Worm (Caenorhabditis elegans): ENCODE data around the gene srt-67.
A peak's percentile ranks its signal among the peaks of the same experiment; 100 is the strongest.

Gene srt-67

DNA sequence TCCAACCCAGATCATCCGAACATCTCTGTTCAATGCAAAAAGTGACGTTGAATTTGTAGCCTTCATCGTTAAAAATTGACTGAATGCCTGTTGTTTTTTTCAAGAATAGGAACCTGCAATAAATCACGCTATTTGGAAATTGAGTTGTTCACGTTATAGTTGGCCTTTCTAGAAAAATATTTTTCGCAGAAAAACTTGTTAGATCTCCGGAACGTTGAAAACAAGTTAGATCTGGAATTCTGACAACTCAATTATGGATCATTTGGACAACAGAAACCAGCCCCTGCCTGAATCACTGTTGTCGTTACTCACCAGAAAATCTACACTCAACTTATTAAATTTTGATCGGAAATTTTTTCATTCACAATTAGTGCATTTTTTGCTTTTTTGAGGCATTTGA, at the start of gene srt-67:
Gene srt-67, minus strand, starts transcription at position 101 of the 400 bp plus-strand sequence.
- TF ChIP-seq hpl-2 (GFP tag; optimal IDR thresholded peaks at IDR 0.05) (no peak), grh-1 (GFP tag; IDR thresholded peaks at IDR 0.05) (no peak), nhr-77 (tag; optimal IDR thresholded peaks at IDR 0.05) (no peak)

DNA sequence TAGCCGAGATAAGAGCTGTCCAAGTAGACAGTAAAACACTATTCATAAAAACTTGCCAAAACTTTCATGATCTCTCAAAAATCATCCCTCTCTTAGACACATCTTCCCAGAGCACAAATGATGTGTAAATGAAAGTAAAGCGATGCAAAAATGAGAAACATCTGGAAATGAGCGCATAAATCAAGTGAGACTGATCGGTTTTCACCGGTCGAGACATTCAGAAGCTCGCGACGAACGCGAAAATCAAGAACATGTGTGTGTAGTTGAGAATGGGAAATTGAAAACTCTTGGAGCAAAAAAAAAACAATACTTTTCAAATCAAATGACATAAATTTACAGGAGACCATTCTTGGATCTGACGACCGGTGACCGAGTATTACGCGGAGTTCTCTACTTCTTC, 47.1 kb upstream of the srt-67 start:
- peak; percentile 93 for TF ChIP-seq fkh-4 (tag; optimal IDR thresholded peaks at IDR 0.05; ENCODE audit: borderline replicate concordance)
- TF ChIP-seq mab-9 (GFP tag; IDR thresholded peaks at IDR 0.05): no peak
- peak; percentile 97 for TF ChIP-seq dsc-1 (tag; optimal IDR thresholded peaks at IDR 0.05)
- no peak for TF ChIP-seq lin-35 (GFP tag; optimal IDR thresholded peaks at IDR 0.05)

DNA sequence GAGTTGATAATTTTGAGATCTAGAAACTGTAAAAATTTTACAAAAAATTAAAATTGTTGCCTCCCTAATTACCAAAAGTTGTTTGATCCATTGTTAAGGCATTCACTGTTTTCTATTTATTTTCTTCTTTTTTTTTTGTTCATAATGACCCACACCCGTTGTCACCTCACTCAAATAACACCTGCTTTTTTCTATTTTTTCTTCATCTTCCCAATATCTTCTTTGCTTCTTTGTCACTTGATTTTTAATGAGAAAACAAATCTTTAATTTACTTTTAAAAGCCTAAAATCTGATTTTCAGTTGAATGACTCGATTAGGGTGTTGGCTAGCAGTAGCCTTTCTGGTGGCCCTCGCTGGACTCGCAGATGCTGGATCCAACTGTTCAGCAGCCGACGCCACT, 46.1 kb upstream of the srt-67 start, which contains the start of gene ncx-2:
Gene ncx-2, plus strand, starts transcription at position 301 of the 400 bp plus-strand sequence.
- no peak for TF ChIP-seq elt-3 (tag; optimal IDR thresholded peaks at IDR 0.05)
- no peak for TF ChIP-seq ets-5 (GFP tag; IDR thresholded peaks at IDR 0.05)
- TF ChIP-seq zip-4 (GFP tag; optimal IDR thresholded peaks at IDR 0.05): no peak
- no peak for TF ChIP-seq aly-2 (tag; optimal IDR thresholded peaks at IDR 0.05)
- no peak for TF ChIP-seq lin-13 (GFP tag; optimal IDR thresholded peaks at IDR 0.05)
- TF ChIP-seq nhr-71 (tag; optimal IDR thresholded peaks at IDR 0.05): no peak
- no peak for TF ChIP-seq nhr-76 (tag; optimal IDR thresholded peaks at IDR 0.05)
- no peak for TF ChIP-seq swsn-7 (tag; optimal IDR thresholded peaks at IDR 0.05)
- TF ChIP-seq Y116A8C.19 (tag; optimal IDR thresholded peaks at IDR 0.05; ENCODE audit: borderline replicate concordance): no peak
- TF ChIP-seq egl-27 (tag; optimal IDR thresholded peaks at IDR 0.05): no peak
- TF ChIP-seq unc-98 (GFP tag; IDR thresholded peaks at IDR 0.05): no peak
- TF ChIP-seq unc-130 (tag; optimal IDR thresholded peaks at IDR 0.05): no peak
- no peak for TF ChIP-seq pax-3 (tag; optimal IDR thresholded peaks at IDR 0.05)
- TF ChIP-seq lin-35 (GFP tag; optimal IDR thresholded peaks at IDR 0.05): no peak
- TF ChIP-seq lir-3 (tag; optimal IDR thresholded peaks at IDR 0.05; ENCODE audit: poor library complexity): no peak

DNA sequence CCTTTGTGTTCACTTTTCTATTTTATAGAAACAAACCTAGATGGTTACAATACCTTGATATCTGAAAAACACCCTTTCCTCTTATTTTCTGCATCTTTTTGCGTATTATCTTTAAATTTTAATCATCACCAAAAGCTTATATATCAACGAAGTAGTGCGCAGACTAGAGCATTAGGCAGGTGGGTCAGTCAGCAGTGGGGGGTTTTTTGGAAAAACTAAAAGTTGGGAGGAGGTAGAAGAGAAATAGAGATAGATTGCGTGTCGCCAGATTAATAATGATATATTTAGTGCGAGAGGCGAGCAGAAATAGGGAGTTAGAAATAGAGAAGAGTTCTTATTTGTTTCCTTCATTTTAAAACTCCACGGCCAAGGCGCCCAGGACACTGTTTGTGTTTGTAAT, 44.0 kb upstream of the srt-67 start:
- TF ChIP-seq ceh-63 (GFP tag; optimal IDR thresholded peaks at IDR 0.05) (no peak), dsc-1 (tag; optimal IDR thresholded peaks at IDR 0.05) (peak; percentile 27), fkh-8 (tag; optimal IDR thresholded peaks at IDR 0.05) (peak; percentile 59)

DNA sequence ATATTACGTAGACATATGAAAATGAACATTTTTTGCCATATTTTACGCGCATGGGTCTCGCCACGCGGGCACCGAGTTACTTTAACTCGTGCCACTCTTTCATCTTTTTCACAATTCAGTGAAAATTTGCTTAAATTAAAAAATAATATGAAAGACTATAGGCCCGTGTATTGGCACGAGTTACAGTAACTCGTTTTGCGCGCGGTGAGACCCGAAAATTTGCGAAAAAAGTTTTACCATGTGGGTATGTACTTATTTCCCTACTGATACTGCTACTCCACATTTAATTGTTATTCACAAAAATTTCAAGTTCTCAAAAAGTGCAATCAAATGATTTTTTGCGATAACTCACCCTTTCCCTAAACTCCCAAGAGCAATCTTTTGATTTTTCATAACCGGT, 40.5 kb upstream of the srt-67 start:
- TF ChIP-seq ets-5 (GFP tag; IDR thresholded peaks at IDR 0.05) (no peak), nhr-90 (tag; optimal IDR thresholded peaks at IDR 0.05; ENCODE audit: poor library complexity) (no peak), rnt-1 (tag; optimal IDR thresholded peaks at IDR 0.05) (no peak), elt-3 (tag; optimal IDR thresholded peaks at IDR 0.05) (no peak), xbp-1 (tag; optimal IDR thresholded peaks at IDR 0.05) (no peak), F16B12.6 (tag; optimal IDR thresholded peaks at IDR 0.05) (no peak)

DNA sequence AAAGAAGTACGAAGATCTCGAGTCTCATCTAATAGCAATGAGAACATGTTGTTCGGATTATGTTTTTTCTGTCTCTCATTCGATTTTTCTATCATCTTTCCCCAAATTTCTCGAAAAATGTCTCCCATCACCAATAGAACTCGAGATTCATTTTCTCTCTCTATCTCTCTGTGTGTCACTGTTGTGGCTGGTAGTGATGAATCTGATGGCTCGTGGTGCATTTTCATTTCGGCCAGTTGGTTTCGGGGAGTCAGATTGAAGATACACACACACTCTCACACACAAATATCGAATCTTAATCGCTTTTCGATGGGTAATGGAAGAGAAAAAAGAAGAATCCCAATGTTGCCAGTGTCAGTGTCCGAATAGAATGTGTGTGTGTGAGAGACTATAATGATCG, 38.7 kb upstream of the srt-67 start:
- TF ChIP-seq aly-2 (tag; optimal IDR thresholded peaks at IDR 0.05) (no peak), rnt-1 (tag; optimal IDR thresholded peaks at IDR 0.05) (peak; percentile 40), ztf-4 (tag; optimal IDR thresholded peaks at IDR 0.05) (peak; percentile 9), lsy-2 (tag; optimal IDR thresholded peaks at IDR 0.05) (peak in 1 of 2 experiments; percentile 55), nhr-71 (tag; optimal IDR thresholded peaks at IDR 0.05) (peak; percentile 72), unc-130 (tag; optimal IDR thresholded peaks at IDR 0.05) (peak; percentile 3), efl-1 (optimal IDR thresholded peaks at IDR 0.05) (peak in 1 of 2 experiments; percentile 9), efl-1 (GFP tag; optimal IDR thresholded peaks at IDR 0.05 in 1 of 2) (no peak), lir-3 (tag; optimal IDR thresholded peaks at IDR 0.05; ENCODE audit: poor library complexity) (no peak), nhr-20 (tag; optimal IDR thresholded peaks at IDR 0.05) (peak; percentile 17), lin-14 (GFP tag; optimal IDR thresholded peaks at IDR 0.05) (peak; percentile 81), fkh-4 (tag; optimal IDR thresholded peaks at IDR 0.05; ENCODE audit: borderline replicate concordance) (peak; percentile 53), dsc-1 (tag; optimal IDR thresholded peaks at IDR 0.05) (peak; percentile 94), snu-23 (GFP tag; optimal IDR thresholded peaks at IDR 0.05) (peak; percentile 36), ceh-90 (tag; optimal IDR thresholded peaks at IDR 0.05) (no peak), snpc-4 (tag; optimal IDR thresholded peaks at IDR 0.05) (no peak), tbx-2 (tag; optimal IDR thresholded peaks at IDR 0.05) (peak; percentile 18), nhr-19 (GFP tag; conservative IDR thresholded peaks at IDR 0.05) (peak; percentile 22; the same call in 1 of the 2 replicates), ceh-8 (GFP tag; optimal IDR thresholded peaks at IDR 0.05) (no peak), mdl-1 (tag; optimal IDR thresholded peaks at IDR 0.05) (peak in 1 of 2 experiments; percentile 56)

Measured in whole organism, L1 larva.